Worm (Caenorhabditis elegans) whole organism, L1 larva: Measurements from ENCODE around the gene F25B5.5.
A peak's percentile ranks its signal among the peaks of the same experiment; 100 is the strongest.

ENCODE experiments used
- C34B4.2 ChIP-seq: sonication (generic microtip); optimal IDR thresholded peaks from 2 replicates; lab custom pipeline; 2017; ENCODE audit warnings: mild to moderate bottlenecking, missing genetic modification characterization, missing compliant biosample characterization
- Y116A8C.19 ChIP-seq: sonication (generic microtip); optimal IDR thresholded peaks from 2 replicates; lab custom pipeline; 2016; ENCODE audit warnings: missing compliant biosample characterization, missing genetic modification characterization, borderline replicate concordance
- aly-2 ChIP-seq: fragments of 150-350 bp; optimal IDR thresholded peaks from 2 replicates; lab custom pipeline; 2014; ENCODE audit warnings: missing biosample characterization, missing genetic modification characterization
- ama-1 ChIP-seq: fragments of 150-350 bp; optimal IDR thresholded peaks from 2 replicates; lab custom pipeline; 2014
- blmp-1 ChIP-seq: fragments of 150-350 bp; optimal IDR thresholded peaks from 2 replicates; lab custom pipeline; 2014; ENCODE audit warnings: missing biosample characterization, missing genetic modification characterization
- ceh-63 ChIP-seq: fragments of 200-800 bp; sonication (Bioruptor generic); optimal IDR thresholded peaks from 2 replicates; lab custom pipeline; 2018; ENCODE audit warnings: mild to moderate bottlenecking, missing genetic modification characterization, missing compliant biosample characterization
- ceh-90 ChIP-seq: sonication (generic microtip); optimal IDR thresholded peaks from 2 replicates; lab custom pipeline; 2016; ENCODE audit warnings: missing genetic modification characterization, missing compliant biosample characterization
- ces-1 ChIP-seq: fragments of 150-350 bp; optimal IDR thresholded peaks from 2 replicates; lab custom pipeline; 2014; ENCODE audit warnings: missing biosample characterization, missing genetic modification reagents, missing genetic modification characterization
- dsc-1 ChIP-seq: sonication (generic microtip); optimal IDR thresholded peaks from 2 replicates; lab custom pipeline; 2016; ENCODE audit warnings: mild to moderate bottlenecking, missing genetic modification characterization, missing compliant biosample characterization
- efl-1 ChIP-seq, 4 experiments: fragments of 150-350 bp; optimal IDR thresholded peaks in 3 of 4; peaks in 1 of 4; 1 replicate in 1 of 4; 2 replicates in 3 of 4; lab custom pipeline; 2014; ENCODE audit warnings: missing biosample characterization in 2 of 4, missing genetic modification characterization in 2 of 4, missing genetic modification reagents in 2 of 4
- egl-27 ChIP-seq, 2 experiments: fragments of 150-350 bp in 1 of 2; sonication (generic microtip); optimal IDR thresholded peaks; 3 replicates each; lab custom pipeline; 2017 to 2018; ENCODE audit warnings: missing biosample characterization in 2 of 2, missing genetic modification characterization in 2 of 2, missing genetic modification reagents in 2 of 2
- elt-2 ChIP-seq: sonication (generic microtip); optimal IDR thresholded peaks from 2 replicates; lab custom pipeline; 2016; ENCODE audit warnings: missing genetic modification characterization, mild to moderate bottlenecking, inconsistent platforms, missing compliant biosample characterization, missing genetic modification reagents
- fkh-4 ChIP-seq: sonication (generic microtip); optimal IDR thresholded peaks from 2 replicates; lab custom pipeline; 2016; ENCODE audit warnings: missing compliant biosample characterization, missing genetic modification characterization, borderline replicate concordance
- fkh-8 ChIP-seq: sonication (generic microtip); optimal IDR thresholded peaks from 2 replicates; lab custom pipeline; 2016; ENCODE audit warnings: mild to moderate bottlenecking, missing genetic modification characterization, missing compliant biosample characterization
- fos-1 ChIP-seq: fragments of 150-350 bp; optimal IDR thresholded peaks from 2 replicates; lab custom pipeline; 2014; ENCODE audit warnings: missing biosample characterization, missing genetic modification characterization
- grh-1 ChIP-seq: fragments of 200-800 bp; sonication (Bioruptor generic); IDR thresholded peaks from 2 replicates; pipeline ENCODE4 v1.3.6; 2022; ENCODE audit warnings: missing genetic modification reagents, missing genetic modification characterization, missing compliant biosample characterization
- hlh-4 ChIP-seq: sonication (generic microtip); optimal IDR thresholded peaks from 2 replicates; lab custom pipeline; 2016; ENCODE audit warnings: mild to moderate bottlenecking, missing genetic modification characterization, missing compliant biosample characterization
- hpl-2 ChIP-seq: fragments of 150-350 bp; optimal IDR thresholded peaks from 2 replicates; lab custom pipeline; 2014; ENCODE audit warnings: missing biosample characterization, missing genetic modification reagents, missing genetic modification characterization
- irx-1 ChIP-seq: sonication (generic microtip); optimal IDR thresholded peaks from 2 replicates; lab custom pipeline; 2016; ENCODE audit warnings: missing genetic modification characterization, missing compliant biosample characterization
- isw-1 ChIP-seq: fragments of 200-800 bp; sonication (Bioruptor generic); IDR thresholded peaks from 2 replicates; pipeline ENCODE4 v1.3.6; 2022; ENCODE audit warnings: missing genetic modification characterization, missing compliant biosample characterization
- jun-1 ChIP-seq: fragments of 150-350 bp; optimal IDR thresholded peaks from 2 replicates; lab custom pipeline; 2014; ENCODE audit warnings: missing biosample characterization, missing genetic modification reagents, missing genetic modification characterization
- lin-13 ChIP-seq: fragments of 150-350 bp; optimal IDR thresholded peaks from 2 replicates; lab custom pipeline; 2014; ENCODE audit warnings: missing biosample characterization, missing genetic modification reagents, missing genetic modification characterization
- lin-15B ChIP-seq: fragments of 150-350 bp; sonication (generic microtip); optimal IDR thresholded peaks from 3 replicates; lab custom pipeline; 2014; ENCODE audit warnings: missing biosample characterization, missing genetic modification characterization
- lir-3 ChIP-seq: sonication (generic microtip); optimal IDR thresholded peaks from 2 replicates; lab custom pipeline; 2016; ENCODE audit warnings: mild to moderate bottlenecking, missing genetic modification characterization, moderate library complexity, missing compliant biosample characterization; ENCODE audit not compliant: poor library complexity
- lsy-2 ChIP-seq, 2 experiments: fragments of 150-350 bp; optimal IDR thresholded peaks; 2 replicates each; lab custom pipeline; 2014; ENCODE audit warnings: missing biosample characterization in 2 of 2, missing genetic modification characterization in 2 of 2
- mab-9 ChIP-seq: fragments of 200-800 bp; sonication (Bioruptor generic); IDR thresholded peaks from 2 replicates; pipeline ENCODE4 v1.3.6; 2022; ENCODE audit warnings: missing genetic modification reagents, missing genetic modification characterization, missing compliant biosample characterization
- mdl-1 ChIP-seq, 2 experiments: fragments of 150-350 bp; optimal IDR thresholded peaks; 2 replicates each; lab custom pipeline; 2014 to 2017; ENCODE audit warnings: missing biosample characterization in 2 of 2, missing genetic modification characterization in 2 of 2, inconsistent platforms in 1 of 2
- mep-1 ChIP-seq: fragments of 150-350 bp; optimal IDR thresholded peaks from 2 replicates; lab custom pipeline; 2014; ENCODE audit warnings: missing biosample characterization, missing genetic modification characterization
- nhr-11 ChIP-seq: fragments of 150-350 bp; optimal IDR thresholded peaks from 2 replicates; lab custom pipeline; 2014; ENCODE audit warnings: missing biosample characterization, missing genetic modification characterization
- nhr-12 ChIP-seq: sonication (generic microtip); optimal IDR thresholded peaks from 2 replicates; lab custom pipeline; 2017; ENCODE audit warnings: missing biosample characterization, missing genetic modification characterization
- nhr-20 ChIP-seq: sonication (generic microtip); optimal IDR thresholded peaks from 2 replicates; lab custom pipeline; 2016; ENCODE audit warnings: mild to moderate bottlenecking, missing genetic modification characterization, missing compliant biosample characterization
- nhr-237 ChIP-seq: fragments of 150-350 bp; optimal IDR thresholded peaks from 2 replicates; lab custom pipeline; 2014; ENCODE audit warnings: missing biosample characterization, missing genetic modification characterization
- nhr-28 ChIP-seq: fragments of 150-350 bp; optimal IDR thresholded peaks from 2 replicates; lab custom pipeline; 2014; ENCODE audit warnings: missing biosample characterization, missing genetic modification characterization
- nhr-47 ChIP-seq: sonication (generic microtip); optimal IDR thresholded peaks from 2 replicates; lab custom pipeline; 2016; ENCODE audit warnings: mild to moderate bottlenecking, missing genetic modification characterization, moderate library complexity, missing compliant biosample characterization
- nhr-84 ChIP-seq: sonication (generic microtip); optimal IDR thresholded peaks from 2 replicates; lab custom pipeline; 2017; ENCODE audit warnings: missing biosample characterization, missing genetic modification characterization
- nhr-90 ChIP-seq: sonication (generic microtip); optimal IDR thresholded peaks from 2 replicates; lab custom pipeline; 2016; ENCODE audit warnings: mild to moderate bottlenecking, missing genetic modification characterization, missing compliant biosample characterization; ENCODE audit not compliant: poor library complexity
- pag-3 ChIP-seq: sonication (generic microtip); optimal IDR thresholded peaks from 2 replicates; lab custom pipeline; 2017; ENCODE audit warnings: missing genetic modification characterization, mild to moderate bottlenecking, missing compliant biosample characterization, antibody characterized with exemption, borderline replicate concordance; ENCODE audit not compliant: insufficient read depth
- pax-3 ChIP-seq: fragments of 200-800 bp; sonication (Bioruptor generic); optimal IDR thresholded peaks from 2 replicates; lab custom pipeline; 2018; ENCODE audit warnings: mild to moderate bottlenecking, missing genetic modification characterization, moderate library complexity, missing compliant biosample characterization
- pqm-1 ChIP-seq: sonication (generic microtip); optimal IDR thresholded peaks from 3 replicates; lab custom pipeline; 2017; ENCODE audit warnings: missing biosample characterization, missing genetic modification characterization
- rnt-1 ChIP-seq: sonication (generic microtip); optimal IDR thresholded peaks from 2 replicates; lab custom pipeline; 2016; ENCODE audit warnings: mild to moderate bottlenecking, missing genetic modification characterization, moderate library complexity, missing compliant biosample characterization
- sox-4 ChIP-seq: sonication (generic microtip); optimal IDR thresholded peaks from 2 replicates; lab custom pipeline; 2016; ENCODE audit warnings: missing genetic modification characterization, missing compliant biosample characterization
- sup-37 ChIP-seq: fragments of 200-800 bp; sonication (Bioruptor generic); optimal IDR thresholded peaks from 2 replicates; lab custom pipeline; 2018; ENCODE audit warnings: mild to moderate bottlenecking, missing genetic modification characterization, missing compliant biosample characterization
- tbx-2 ChIP-seq: sonication (generic microtip); optimal IDR thresholded peaks from 2 replicates; lab custom pipeline; 2016; ENCODE audit warnings: missing genetic modification characterization, missing compliant biosample characterization
- unc-130 ChIP-seq: fragments of 150-350 bp; optimal IDR thresholded peaks from 2 replicates; lab custom pipeline; 2017; ENCODE audit warnings: missing biosample characterization, missing genetic modification characterization, inconsistent platforms
- unc-86 ChIP-seq: sonication (generic microtip); optimal IDR thresholded peaks from 2 replicates; lab custom pipeline; 2016; ENCODE audit warnings: missing genetic modification characterization, missing compliant biosample characterization
- xbp-1 ChIP-seq: sonication (generic microtip); optimal IDR thresholded peaks from 2 replicates; lab custom pipeline; 2016; ENCODE audit warnings: missing genetic modification characterization, missing compliant biosample characterization
- zip-4 ChIP-seq: fragments of 200-800 bp; sonication (Bioruptor generic); optimal IDR thresholded peaks from 2 replicates; lab custom pipeline; 2018; ENCODE audit warnings: mild to moderate bottlenecking, missing genetic modification characterization, moderate library complexity, missing compliant biosample characterization
- ztf-4 ChIP-seq: fragments of 150-350 bp; optimal IDR thresholded peaks from 2 replicates; lab custom pipeline; 2014; ENCODE audit warnings: missing biosample characterization, missing genetic modification characterization

Gene F25B5.5

DNA sequence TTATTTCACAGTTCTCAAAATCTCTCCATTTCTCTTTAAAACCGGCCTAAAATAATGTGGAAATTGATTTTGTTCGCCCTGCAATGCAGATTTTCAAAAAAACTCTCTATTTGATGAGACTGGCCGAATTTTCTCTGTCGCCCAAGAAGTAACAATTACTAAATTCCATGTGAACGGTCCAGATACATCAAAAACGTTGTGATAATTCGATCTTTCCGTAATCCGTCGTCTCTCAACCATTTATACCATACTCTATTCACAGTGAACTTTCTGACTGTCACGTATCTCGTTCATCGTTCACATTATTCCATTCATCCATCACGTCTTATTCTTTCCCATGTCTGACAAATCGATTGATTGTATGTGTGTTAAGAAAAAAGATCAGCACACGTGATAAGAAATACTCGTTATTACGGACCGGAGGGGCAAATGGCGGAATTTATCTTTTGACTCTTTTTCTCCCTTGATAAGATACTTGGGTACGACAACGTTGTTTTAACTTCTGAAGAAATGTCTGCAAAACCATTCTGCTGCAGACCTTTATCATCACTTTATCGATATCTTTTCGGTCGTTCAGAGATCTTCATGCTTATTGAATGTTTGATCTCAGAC is 24.8 kb downstream of the F25B5.5 start (continued):
- no peak for TF ChIP-seq sup-37 (GFP tag; lab: Kevin White, UChicago)
- no peak for TF ChIP-seq zip-4 (GFP tag; lab: Kevin White, UChicago)
- TF ChIP-seq tbx-2 (tag; lab: Kevin White, UChicago), result peak; percentile 30
- TF ChIP-seq nhr-12 (tag; lab: Kevin White, UChicago), result no peak
- no peak for TF ChIP-seq jun-1 (tag; lab: Kevin White, UChicago)
- no peak for TF ChIP-seq Y116A8C.19 (tag; lab: Kevin White, UChicago)
- no peak for TF ChIP-seq fos-1 (tag; lab: Kevin White, UChicago)
- TF ChIP-seq nhr-28 (tag; lab: Kevin White, UChicago), result no peak
- TF ChIP-seq nhr-84 (tag; lab: Kevin White, UChicago), result no peak
- TF ChIP-seq grh-1 (GFP tag; lab: Robert Waterston, UW), result peak; percentile 81
- TF ChIP-seq ces-1, result no peak
- TF ChIP-seq fkh-4 (tag; lab: Kevin White, UChicago), result no peak
- no peak for TF ChIP-seq lin-15B (tag; lab: Kevin White, UChicago)
- TF ChIP-seq nhr-237 (tag; lab: Kevin White, UChicago), result no peak

DNA sequence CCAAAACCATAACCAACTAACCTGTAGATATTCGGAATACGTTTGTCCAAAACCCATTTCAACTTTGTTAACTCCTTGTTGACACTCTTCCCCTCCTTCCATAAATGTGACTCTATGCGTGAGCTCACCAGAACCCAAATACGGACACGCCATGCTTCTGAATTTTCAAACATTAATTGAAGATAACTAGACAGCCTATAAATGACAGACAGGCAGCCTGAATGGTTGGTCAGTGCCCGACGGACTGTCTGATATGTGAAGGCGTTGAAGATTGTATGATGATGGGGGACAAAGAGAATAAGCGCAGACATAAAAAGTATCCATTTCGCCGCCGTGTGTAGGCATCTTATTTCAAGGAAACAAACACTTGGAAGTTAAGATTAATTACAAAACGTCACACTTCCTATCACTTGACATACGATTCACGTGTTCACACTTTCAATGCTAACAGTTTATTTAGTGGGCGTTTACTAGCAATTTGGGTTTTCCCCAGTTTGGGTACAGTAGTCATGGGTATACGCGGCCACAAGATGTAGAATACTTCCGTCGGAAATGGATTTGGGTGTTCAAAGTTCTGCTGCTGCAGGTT is 26.0 kb downstream of the F25B5.5 start, which contains the start of the genes tdo-2 and C28H8.2:
Gene tdo-2 (minus strand): TSS at position 157 of the 589 bp plus-strand sequence.
Gene C28H8.2 (plus strand): TSS at position 524 of the 589 bp plus-strand sequence.
- TF ChIP-seq lir-3 (tag; lab: Kevin White, UChicago) (peak; percentile 22), mab-9 (no peak), nhr-47 (tag; lab: Kevin White, UChicago) (peak; percentile 54), nhr-11 (tag; lab: Kevin White, UChicago) (no peak), nhr-90 (tag; lab: Kevin White, UChicago) (peak; percentile 77), lsy-2 (tag; optimal IDR thresholded peaks at IDR 0.05; lab: Kevin White, UChicago) (peak; percentile 37), fos-1 (tag; lab: Kevin White, UChicago) (no peak), mep-1 (tag; lab: Kevin White, UChicago) (peak; percentile 48), rnt-1 (tag; lab: Kevin White, UChicago) (no peak), jun-1 (tag; lab: Kevin White, UChicago) (no peak), ceh-90 (tag; lab: Kevin White, UChicago) (no peak), fkh-8 (tag; lab: Kevin White, UChicago) (no peak), ama-1 (no peak), sox-4 (no peak), hlh-4 (tag; lab: Kevin White, UChicago) (no peak), nhr-20 (tag; lab: Kevin White, UChicago) (peak; percentile 91), elt-2 (no peak), C34B4.2 (tag; lab: Kevin White, UChicago) (no peak), isw-1 (no peak), ztf-4 (tag; lab: Kevin White, UChicago) (peak; percentile 39), unc-86 (tag; lab: Kevin White, UChicago) (no peak), hpl-2 (GFP tag; lab: Kevin White, UChicago) (no peak), xbp-1 (tag; lab: Kevin White, UChicago) (peak; percentile 45), egl-27 (tag; optimal IDR thresholded peaks at IDR 0.05; lab: Kevin White, UChicago) (no peak), aly-2 (tag; lab: Kevin White, UChicago) (no peak), dsc-1 (no peak), zip-4 (GFP tag; lab: Kevin White, UChicago) (no peak), ceh-63 (GFP tag; lab: Kevin White, UChicago) (no peak), Y116A8C.19 (tag; lab: Kevin White, UChicago) (no peak), lin-13 (GFP tag; lab: Kevin White, UChicago) (peak; percentile 7), grh-1 (GFP tag; lab: Robert Waterston, UW) (peak; percentile 71), nhr-237 (tag; lab: Kevin White, UChicago) (no peak), pqm-1 (tag; lab: Kevin White, UChicago) (no peak), pag-3 (tag; lab: Kevin White, UChicago) (no peak), pax-3 (tag; lab: Kevin White, UChicago) (no peak), blmp-1 (tag; lab: Kevin White, UChicago) (peak; percentile 94), irx-1 (tag; lab: Kevin White, UChicago) (peak; percentile 19), efl-1 (optimal IDR thresholded peaks at IDR 0.05; lab: Kevin White, UChicago) (peak in 1 of 2 experiments; percentile 17), efl-1 (GFP tag; optimal IDR thresholded peaks at IDR 0.05 in 1 of 2; lab: Kevin White, UChicago) (peak in 1 of 2 experiments; percentile 93), mdl-1 (tag; optimal IDR thresholded peaks at IDR 0.05; lab: Kevin White, UChicago) (peak in 1 of 2 experiments; percentile 92), unc-130 (tag; lab: Kevin White, UChicago) (peak; percentile 67)
